Fruit fly (Drosophila melanogaster): Measurements from ENCODE around the gene CG7402.

- TF ChIP-seq fd85E (GFP tag; optimal IDR thresholded peaks at IDR 0.05) (no peak), CG8632 (GFP tag; optimal IDR thresholded peaks at IDR 0.05) (no peak), Hr4 (GFP tag; optimal IDR thresholded peaks at IDR 0.05) (no peak), CG10631 (GFP tag; optimal IDR thresholded peaks at IDR 0.05) (no peak), CG11294 (GFP tag; IDR thresholded peaks at IDR 0.05) (no peak), CG3032 (tag; optimal IDR thresholded peaks at IDR 0.05) (no peak), CG3919 (GFP tag; optimal IDR thresholded peaks at IDR 0.05) (no peak), CG6163 (GFP tag; IDR thresholded peaks at IDR 0.05) (no peak), CG16779 (tag; optimal IDR thresholded peaks at IDR 0.05) (no peak), Met (GFP tag; optimal IDR thresholded peaks at IDR 0.05) (no peak)
These were observed 40.6 kb downstream of the CG7402 start for dm6 chr3L:17928106-17928505.
